Worm (Caenorhabditis elegans) whole organism, L3 larva: ENCODE data around the gene oac-11.

Experiments used
- R02D3.7 ChIP-seq: fragments of 150-350 bp; optimal IDR thresholded peaks from 2 replicates; lab custom pipeline; 2014; ENCODE audit warnings: missing biosample characterization, missing genetic modification characterization
- ZK546.5 ChIP-seq: sonication (generic microtip); optimal IDR thresholded peaks from 2 replicates; lab custom pipeline; 2017; ENCODE audit warnings: missing biosample characterization, missing genetic modification characterization
- aly-2 ChIP-seq: fragments of 150-350 bp; optimal IDR thresholded peaks from 2 replicates; lab custom pipeline; 2014; ENCODE audit warnings: missing biosample characterization, missing genetic modification characterization
- ama-1 ChIP-seq: fragments of 150-350 bp; optimal IDR thresholded peaks from 2 replicates; lab custom pipeline; 2018
- ceh-16 ChIP-seq: sonication (generic microtip); optimal IDR thresholded peaks from 2 replicates; lab custom pipeline; 2017; ENCODE audit warnings: missing biosample characterization, missing genetic modification characterization
- ceh-28 ChIP-seq: fragments of 150-350 bp; optimal IDR thresholded peaks from 2 replicates; lab custom pipeline; 2014; ENCODE audit warnings: missing biosample characterization, missing genetic modification reagents, missing genetic modification characterization
- ceh-82 ChIP-seq: fragments of 150-350 bp; optimal IDR thresholded peaks from 2 replicates; lab custom pipeline; 2014; ENCODE audit warnings: missing biosample characterization, missing genetic modification characterization
- daf-12 ChIP-seq: fragments of 150-350 bp; optimal IDR thresholded peaks from 2 replicates; lab custom pipeline; 2014; ENCODE audit warnings: missing biosample characterization, missing genetic modification reagents, missing genetic modification characterization
- egl-27 ChIP-seq: sonication (generic microtip); optimal IDR thresholded peaks from 4 replicates; lab custom pipeline; 2017; ENCODE audit warnings: missing biosample characterization, missing genetic modification reagents, missing genetic modification characterization
- egl-5 ChIP-seq: fragments of 150-350 bp; optimal IDR thresholded peaks from 2 replicates; lab custom pipeline; 2017; ENCODE audit warnings: missing biosample characterization, missing genetic modification reagents, missing genetic modification characterization, inconsistent platforms
- elt-1 ChIP-seq: fragments of 150-350 bp; optimal IDR thresholded peaks from 2 replicates; lab custom pipeline; 2014; ENCODE audit warnings: missing biosample characterization, missing genetic modification characterization
- elt-2 ChIP-seq: sonication (generic microtip); optimal IDR thresholded peaks from 2 replicates; lab custom pipeline; 2016; ENCODE audit warnings: missing genetic modification reagents, mild to moderate bottlenecking, missing genetic modification characterization, missing compliant biosample characterization
- eor-1 ChIP-seq, 2 experiments: fragments of 150-350 bp; optimal IDR thresholded peaks; 2 replicates each; lab custom pipeline; 2014 to 2018; ENCODE audit warnings: missing biosample characterization in 2 of 2, missing genetic modification characterization in 2 of 2
- fkh-10 ChIP-seq: sonication (generic microtip); optimal IDR thresholded peaks from 2 replicates; lab custom pipeline; 2017; ENCODE audit warnings: missing biosample characterization, missing genetic modification reagents, missing genetic modification characterization
- fkh-2 ChIP-seq: fragments of 150-350 bp; optimal IDR thresholded peaks from 2 replicates; lab custom pipeline; 2014; ENCODE audit warnings: missing biosample characterization, missing genetic modification reagents, missing genetic modification characterization
- fos-1 ChIP-seq: fragments of 150-350 bp; optimal IDR thresholded peaks from 2 replicates; lab custom pipeline; 2014; ENCODE audit warnings: missing biosample characterization, missing genetic modification characterization
- hmg-11 ChIP-seq: sonication (generic microtip); optimal IDR thresholded peaks from 2 replicates; lab custom pipeline; 2016; ENCODE audit warnings: missing genetic modification characterization, missing compliant biosample characterization
- jun-1 ChIP-seq: fragments of 150-350 bp; optimal IDR thresholded peaks from 2 replicates; lab custom pipeline; 2014; ENCODE audit warnings: missing biosample characterization, missing genetic modification reagents, missing genetic modification characterization
- lin-15B ChIP-seq: fragments of 150-350 bp; optimal IDR thresholded peaks from 2 replicates; lab custom pipeline; 2014; ENCODE audit warnings: missing biosample characterization, missing genetic modification characterization
- mdl-1 ChIP-seq: fragments of 150-350 bp; optimal IDR thresholded peaks from 2 replicates; lab custom pipeline; 2014; ENCODE audit warnings: missing biosample characterization, missing genetic modification characterization
- mml-1 ChIP-seq: fragments of 150-350 bp; sonication (generic microtip); optimal IDR thresholded peaks from 3 replicates; lab custom pipeline; 2014; ENCODE audit warnings: missing biosample characterization, missing genetic modification characterization
- nhr-11 ChIP-seq: fragments of 150-350 bp; optimal IDR thresholded peaks from 2 replicates; lab custom pipeline; 2014; ENCODE audit warnings: missing biosample characterization, missing genetic modification characterization
- nhr-12 ChIP-seq: fragments of 150-350 bp; optimal IDR thresholded peaks from 2 replicates; lab custom pipeline; 2014; ENCODE audit warnings: missing biosample characterization, missing genetic modification characterization
- nhr-23 ChIP-seq: fragments of 150-350 bp; optimal IDR thresholded peaks from 2 replicates; lab custom pipeline; 2014; ENCODE audit warnings: missing biosample characterization, missing genetic modification reagents, missing genetic modification characterization
- nhr-25 ChIP-seq: sonication (generic microtip); optimal IDR thresholded peaks from 2 replicates; lab custom pipeline; 2017; ENCODE audit warnings: missing biosample characterization, missing genetic modification characterization
- nhr-28 ChIP-seq: fragments of 150-350 bp; optimal IDR thresholded peaks from 2 replicates; lab custom pipeline; 2014; ENCODE audit warnings: missing biosample characterization, missing genetic modification characterization
- nhr-43 ChIP-seq: sonication (generic microtip); optimal IDR thresholded peaks from 2 replicates; lab custom pipeline; 2016; ENCODE audit warnings: mild to moderate bottlenecking, missing genetic modification characterization, missing compliant biosample characterization; ENCODE audit not compliant: poor library complexity, severe bottlenecking
- nhr-67 ChIP-seq: fragments of 150-350 bp; optimal IDR thresholded peaks from 2 replicates; lab custom pipeline; 2014; ENCODE audit warnings: missing biosample characterization, missing genetic modification characterization
- nhr-76 ChIP-seq: fragments of 150-350 bp; sonication (generic microtip); optimal IDR thresholded peaks from 5 replicates; lab custom pipeline; 2014; ENCODE audit warnings: missing biosample characterization, missing genetic modification characterization
- nhr-77 ChIP-seq: fragments of 150-350 bp; optimal IDR thresholded peaks from 2 replicates; lab custom pipeline; 2014; ENCODE audit warnings: missing biosample characterization, missing genetic modification characterization
- sea-2 ChIP-seq: fragments of 150-350 bp; sonication (generic microtip); optimal IDR thresholded peaks from 4 replicates; lab custom pipeline; 2014; ENCODE audit warnings: missing biosample characterization, missing genetic modification reagents, missing genetic modification characterization
- skn-1 ChIP-seq: fragments of 150-350 bp; optimal IDR thresholded peaks from 2 replicates; lab custom pipeline; 2014; ENCODE audit warnings: missing biosample characterization, missing genetic modification characterization
- snpc-4 ChIP-seq: fragments of 150-350 bp; optimal IDR thresholded peaks from 2 replicates; lab custom pipeline; 2014; ENCODE audit warnings: missing biosample characterization, missing genetic modification characterization
- unc-39 ChIP-seq: sonication (generic microtip); optimal IDR thresholded peaks from 4 replicates; lab custom pipeline; 2017; ENCODE audit warnings: missing biosample characterization, missing genetic modification characterization
- unc-62 ChIP-seq: fragments of 150-350 bp; sonication (generic microtip); optimal IDR thresholded peaks from 4 replicates; lab custom pipeline; 2014; ENCODE audit warnings: missing biosample characterization, missing genetic modification reagents, missing genetic modification characterization
- zag-1 ChIP-seq: fragments of 150-350 bp; optimal IDR thresholded peaks from 2 replicates; lab custom pipeline; 2014; ENCODE audit warnings: missing biosample characterization, missing genetic modification characterization

Gene oac-11

ce11 chrII:3869601-3870000 is 8.9 kb upstream of the oac-11 start, which contains the start of gene oac-10:
oac-10 (plus strand) TSS chrII:3869901.
- TF ChIP-seq aly-2 (no peak), nhr-11 (tag; lab: Kevin White, UChicago) (no peak), nhr-12 (tag; lab: Kevin White, UChicago) (no peak), ceh-82 (no peak), fkh-2 (no peak), eor-1 (tag; optimal IDR thresholded peaks at IDR 0.05; lab: Kevin White, UChicago) (no peak), lin-15B (tag; lab: Kevin White, UChicago) (no peak), nhr-77 (no peak), jun-1 (no peak), nhr-28 (tag; lab: Kevin White, UChicago) (no peak), egl-27 (tag; lab: Kevin White, UChicago) (no peak), elt-2 (tag; lab: Kevin White, UChicago) (no peak), fos-1 (tag; lab: Kevin White, UChicago) (no peak), nhr-25 (tag; lab: Kevin White, UChicago) (no peak), zag-1 (tag; lab: Kevin White, UChicago) (no peak), ama-1 (no peak), mml-1 (tag; lab: Kevin White, UChicago) (no peak), mdl-1 (tag; lab: Kevin White, UChicago) (no peak), snpc-4 (tag; lab: Kevin White, UChicago) (no peak)

ce11 chrII:3864652-3865051 is 3.9 kb upstream of the oac-11 start, which contains the start of gene nhr-261:
nhr-261 (minus strand) TSS chrII:3864752.
- TF ChIP-seq skn-1 (tag; lab: Kevin White, UChicago): no peak
- TF ChIP-seq mdl-1 (tag; lab: Kevin White, UChicago): no peak
- TF ChIP-seq unc-62: no peak
- no peak for TF ChIP-seq nhr-76
- no peak for TF ChIP-seq fkh-10 (GFP tag; lab: Kevin White, UChicago)

- TF ChIP-seq elt-1: peak; percentile 60
- TF ChIP-seq nhr-23 (tag; lab: Kevin White, UChicago): peak; percentile 7
- no peak for TF ChIP-seq ceh-28 (tag; lab: Kevin White, UChicago)
Observed at ce11 chrII:3862053-3862452, 1.3 kb upstream of the oac-11 start.

ce11 chrII:3852654-3853053 is 8.1 kb downstream of the oac-11 start, which contains the start of gene nhr-257:
nhr-257 (plus strand) TSS chrII:3852954.
- TF ChIP-seq nhr-11 (tag; lab: Kevin White, UChicago) (no peak), R02D3.7 (tag; lab: Kevin White, UChicago) (no peak), ceh-16 (tag; lab: Kevin White, UChicago) (no peak), eor-1 (tag; optimal IDR thresholded peaks at IDR 0.05; lab: Kevin White, UChicago) (no peak), jun-1 (no peak), mml-1 (tag; lab: Kevin White, UChicago) (no peak), mdl-1 (tag; lab: Kevin White, UChicago) (no peak)
- TF ChIP-seq, all 47 proteins: peak for 0

DNA sequence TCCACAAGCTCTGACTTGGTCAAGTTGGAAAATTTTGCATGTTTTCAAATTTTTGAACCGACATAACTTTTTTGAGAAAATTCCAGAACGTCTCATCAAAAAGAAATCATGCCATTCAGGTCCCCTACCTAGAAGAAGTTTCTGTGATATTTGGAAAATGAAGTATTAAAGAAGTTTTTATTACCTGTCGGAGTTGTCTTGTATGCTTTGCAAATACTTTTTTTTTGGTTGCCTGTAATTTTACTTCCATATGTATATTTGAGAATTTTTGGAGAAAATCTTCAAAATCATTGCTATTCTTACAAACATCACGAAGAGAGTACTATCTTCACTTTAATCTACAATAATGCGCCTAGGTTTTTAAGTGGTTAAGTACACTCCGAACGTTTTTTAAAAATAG is 10.1 kb downstream of the oac-11 start, which contains the start of gene nhr-72:
Gene nhr-72 (minus strand): TSS at position 101 of the 400 bp plus-strand sequence.
- no peak for TF ChIP-seq ZK546.5

- TF ChIP-seq egl-5 (tag; lab: Kevin White, UChicago) (no peak), sea-2 (GFP tag; lab: Kevin White, UChicago) (no peak), fkh-10 (GFP tag; lab: Kevin White, UChicago) (no peak), nhr-11 (tag; lab: Kevin White, UChicago) (no peak), daf-12 (no peak), nhr-43 (tag; lab: Kevin White, UChicago) (no peak), ZK546.5 (no peak), ceh-28 (tag; lab: Kevin White, UChicago) (no peak), nhr-28 (tag; lab: Kevin White, UChicago) (no peak), hmg-11 (tag; lab: Kevin White, UChicago) (no peak), fkh-2 (no peak), zag-1 (tag; lab: Kevin White, UChicago) (no peak), nhr-76 (no peak), nhr-12 (tag; lab: Kevin White, UChicago) (no peak), nhr-23 (tag; lab: Kevin White, UChicago) (no peak), unc-39 (tag; lab: Kevin White, UChicago) (no peak), nhr-67 (tag; lab: Kevin White, UChicago) (no peak)
Observed at ce11 chrII:3846028-3846427, 14.7 kb downstream of the oac-11 start, which contains the start of gene C17A2.2. C17A2.2 (plus strand) TSS chrII:3846328.
